Worm (Caenorhabditis elegans) whole organism, young adult: ENCODE measurements around the gene C49F8.3.

Experiments
- B0035.1 ChIP-seq: sonication (generic microtip); optimal IDR thresholded peaks from 2 replicates; lab custom pipeline; 2016; ENCODE audit warnings: missing genetic modification characterization, mild to moderate bottlenecking, missing compliant biosample characterization, missing genotype, missing genetic modification reagents
- B0336.3 ChIP-seq: fragments of 200-800 bp; sonication (Bioruptor generic); IDR thresholded peaks from 2 replicates; pipeline ENCODE4 v1.3.6; 2022; ENCODE audit warnings: missing genetic modification characterization, missing compliant biosample characterization
- F49E8.2 ChIP-seq: sonication (generic microtip); optimal IDR thresholded peaks from 3 replicates; lab custom pipeline; 2017; ENCODE audit warnings: missing genetic modification characterization, mild to moderate bottlenecking, missing compliant biosample characterization, antibody characterized with exemption, moderate library complexity; ENCODE audit not compliant: insufficient read depth
- F55B11.4 ChIP-seq: sonication (generic microtip); optimal IDR thresholded peaks from 2 replicates; lab custom pipeline; 2016; ENCODE audit warnings: missing compliant biosample characterization, missing genetic modification characterization, borderline replicate concordance; ENCODE audit not compliant: insufficient read depth
- K11D2.4 ChIP-seq: fragments of 200-800 bp; sonication (Bioruptor generic); IDR thresholded peaks from 2 replicates; pipeline ENCODE4 v1.3.6; 2022; ENCODE audit warnings: missing genetic modification reagents, missing genetic modification characterization, missing compliant biosample characterization
- T07F8.4 ChIP-seq: sonication (generic microtip); optimal IDR thresholded peaks from 2 replicates; lab custom pipeline; 2016; ENCODE audit warnings: mild to moderate bottlenecking, missing genetic modification characterization, moderate library complexity, missing compliant biosample characterization
- Y53F4B.3 ChIP-seq: fragments of 200-800 bp; sonication (Bioruptor generic); IDR thresholded peaks from 2 replicates; pipeline ENCODE4 v1.3.6; 2022; ENCODE audit warnings: missing genetic modification reagents, missing genetic modification characterization, missing compliant biosample characterization
- Y95B8A.8 ChIP-seq: fragments of 200-800 bp; sonication (Bioruptor generic); IDR thresholded peaks from 2 replicates; pipeline ENCODE4 v1.3.6; 2022; ENCODE audit warnings: missing genetic modification reagents, missing genetic modification characterization, missing compliant biosample characterization
- ZK185.1 ChIP-seq: sonication (generic microtip); optimal IDR thresholded peaks from 2 replicates; lab custom pipeline; 2016; ENCODE audit warnings: mild to moderate bottlenecking, missing genetic modification characterization, missing compliant biosample characterization; ENCODE audit not compliant: poor library complexity, severe bottlenecking
- ama-1 ChIP-seq, 3 experiments: fragments of 150-350 bp in 1 of 3; sonication (generic microtip) in 2 of 3; optimal IDR thresholded peaks; 2 replicates each; lab custom pipeline; 2014 to 2018; ENCODE audit warnings: missing biosample characterization in 2 of 3, missing genetic modification characterization in 2 of 3, missing genetic modification reagents in 2 of 3
- atf-7 ChIP-seq: sonication (generic microtip); optimal IDR thresholded peaks from 2 replicates; lab custom pipeline; 2017; ENCODE audit warnings: mild to moderate bottlenecking, missing genetic modification characterization, missing compliant biosample characterization
- attf-3 ChIP-seq: fragments of 200-800 bp; sonication (Bioruptor generic); conservative IDR thresholded peaks from 2 replicates; pipeline ENCODE4 v1.3.6; 2022; ENCODE audit warnings: missing genetic modification reagents, missing genetic modification characterization, missing compliant biosample characterization
- ceh-27 ChIP-seq: fragments of 200-800 bp; sonication (Bioruptor generic); optimal IDR thresholded peaks from 2 replicates; lab custom pipeline; 2018; ENCODE audit warnings: mild to moderate bottlenecking, missing genetic modification characterization, moderate library complexity, missing compliant biosample characterization
- ceh-40 ChIP-seq: fragments of 200-800 bp; sonication (Bioruptor generic); IDR thresholded peaks from 2 replicates; pipeline ENCODE4 v1.3.6; 2022; ENCODE audit warnings: missing genetic modification characterization, missing compliant biosample characterization
- ceh-79 ChIP-seq: sonication (generic microtip); optimal IDR thresholded peaks from 2 replicates; lab custom pipeline; 2017; ENCODE audit warnings: mild to moderate bottlenecking, missing genetic modification characterization, missing compliant biosample characterization
- chd-7 ChIP-seq: sonication (generic microtip); optimal IDR thresholded peaks from 2 replicates; lab custom pipeline; 2016; ENCODE audit warnings: mild to moderate bottlenecking, missing genetic modification characterization, moderate library complexity, missing compliant biosample characterization
- dpl-1 ChIP-seq: fragments of 150-350 bp; optimal IDR thresholded peaks from 2 replicates; lab custom pipeline; 2014; ENCODE audit warnings: missing biosample characterization, missing genetic modification reagents, missing genetic modification characterization
- egl-18 ChIP-seq: fragments of 200-800 bp; sonication (Bioruptor generic); IDR thresholded peaks from 2 replicates; pipeline ENCODE4 v1.3.6; 2022; ENCODE audit warnings: missing genetic modification reagents, missing genetic modification characterization, missing compliant biosample characterization
- gei-17 ChIP-seq: fragments of 200-800 bp; sonication (Bioruptor generic); optimal IDR thresholded peaks from 2 replicates; lab custom pipeline; 2018; ENCODE audit warnings: mild to moderate bottlenecking, missing genetic modification characterization, missing compliant biosample characterization
- him-1 ChIP-seq: sonication (generic microtip); optimal IDR thresholded peaks from 2 replicates; lab custom pipeline; 2016; ENCODE audit warnings: missing genotype, missing genetic modification reagents, missing genetic modification characterization, missing compliant biosample characterization
- hmg-1.2 ChIP-seq: fragments of 200-800 bp; sonication (Bioruptor generic); IDR thresholded peaks from 2 replicates; pipeline ENCODE4 v1.3.6; 2022; ENCODE audit warnings: missing genetic modification reagents, missing genetic modification characterization, missing compliant biosample characterization
- lin-54 ChIP-seq: fragments of 200-800 bp; sonication (Bioruptor generic); optimal IDR thresholded peaks from 2 replicates; lab custom pipeline; 2018; ENCODE audit warnings: mild to moderate bottlenecking, missing genetic modification characterization, missing compliant biosample characterization
- lsy-27 ChIP-seq: sonication (generic microtip); optimal IDR thresholded peaks from 2 replicates; lab custom pipeline; 2017; ENCODE audit warnings: missing genetic modification characterization, mild to moderate bottlenecking, missing compliant biosample characterization, antibody characterized with exemption, missing genotype, borderline replicate concordance; ENCODE audit not compliant: insufficient read depth
- madf-10 ChIP-seq: sonication (generic microtip); optimal IDR thresholded peaks from 2 replicates; lab custom pipeline; 2016; ENCODE audit warnings: mild to moderate bottlenecking, missing genetic modification characterization, missing compliant biosample characterization
- madf-3 ChIP-seq: fragments of 200-800 bp; sonication (Bioruptor generic); IDR thresholded peaks from 2 replicates; pipeline ENCODE4 v1.3.6; 2022; ENCODE audit warnings: missing genetic modification reagents, missing genetic modification characterization, missing compliant biosample characterization
- mel-28 ChIP-seq: sonication (generic microtip); optimal IDR thresholded peaks from 2 replicates; lab custom pipeline; 2016; ENCODE audit warnings: borderline replicate concordance, mild to moderate bottlenecking, missing genetic modification characterization, missing compliant biosample characterization
- mes-4 ChIP-seq: sonication (generic microtip); optimal IDR thresholded peaks from 2 replicates; lab custom pipeline; 2016; ENCODE audit warnings: missing genotype, missing genetic modification characterization, missing compliant biosample characterization
- mxl-1 ChIP-seq: sonication (generic microtip); optimal IDR thresholded peaks from 2 replicates; lab custom pipeline; 2016; ENCODE audit warnings: missing genetic modification characterization, missing compliant biosample characterization
- nfya-2 ChIP-seq: fragments of 200-800 bp; sonication (Bioruptor generic); IDR thresholded peaks from 2 replicates; pipeline ENCODE4 v1.3.6; 2022; ENCODE audit warnings: missing genetic modification reagents, missing genetic modification characterization, missing compliant biosample characterization
- nhr-120 ChIP-seq: fragments of 200-800 bp; sonication (Bioruptor generic); IDR thresholded peaks from 2 replicates; pipeline ENCODE4 v1.3.6; 2022; ENCODE audit warnings: missing genetic modification characterization, missing compliant biosample characterization
- nhr-80 ChIP-seq: sonication (generic microtip); optimal IDR thresholded peaks from 2 replicates; lab custom pipeline; 2016; ENCODE audit warnings: missing genetic modification characterization, missing compliant biosample characterization
- nhr-90 ChIP-seq: sonication (generic microtip); optimal IDR thresholded peaks from 2 replicates; lab custom pipeline; 2016; ENCODE audit warnings: missing genotype, mild to moderate bottlenecking, missing genetic modification characterization, missing compliant biosample characterization
- rcor-1 ChIP-seq: fragments of 200-800 bp; sonication (Bioruptor generic); IDR thresholded peaks from 2 replicates; pipeline ENCODE4 v1.3.6; 2022; ENCODE audit warnings: missing genetic modification reagents, missing genetic modification characterization, missing compliant biosample characterization
- rec-8 ChIP-seq, 2 experiments: sonication (generic microtip); optimal IDR thresholded peaks; 2 replicates each; lab custom pipeline; 2016; ENCODE audit warnings: mild to moderate bottlenecking in 2 of 2, missing genetic modification characterization in 2 of 2, missing genetic modification reagents in 2 of 2, missing genotype in 2 of 2, missing biosample characterization in 1 of 2, missing compliant biosample characterization in 1 of 2, moderate library complexity in 1 of 2
- snpc-1.3 ChIP-seq: sonication (generic microtip); optimal IDR thresholded peaks from 2 replicates; lab custom pipeline; 2017; ENCODE audit warnings: missing genetic modification characterization, mild to moderate bottlenecking, missing compliant biosample characterization, antibody characterized with exemption, moderate library complexity, missing genotype, missing genetic modification reagents; ENCODE audit not compliant: insufficient read depth
- snpc-3.4 ChIP-seq: sonication (generic microtip); optimal IDR thresholded peaks from 2 replicates; lab custom pipeline; 2017; ENCODE audit warnings: missing genetic modification characterization, mild to moderate bottlenecking, missing compliant biosample characterization, antibody characterized with exemption, moderate library complexity, missing genotype, missing genetic modification reagents
- sptf-2 ChIP-seq: fragments of 200-800 bp; sonication (Bioruptor generic); optimal IDR thresholded peaks from 2 replicates; lab custom pipeline; 2018; ENCODE audit warnings: mild to moderate bottlenecking, missing genetic modification characterization, missing compliant biosample characterization
- tbp1 ChIP-seq: fragments of 200-800 bp; sonication (Bioruptor generic); optimal IDR thresholded peaks from 2 replicates; lab custom pipeline; 2018; ENCODE audit warnings: mild to moderate bottlenecking, missing genetic modification characterization, missing compliant biosample characterization
- xnd-1 ChIP-seq: sonication (generic microtip); optimal IDR thresholded peaks from 2 replicates; lab custom pipeline; 2016; ENCODE audit warnings: missing genotype, missing genetic modification reagents, missing genetic modification characterization, missing compliant biosample characterization
- zfh-2 ChIP-seq: fragments of 200-800 bp; sonication (Bioruptor generic); conservative IDR thresholded peaks from 2 replicates; pipeline ENCODE4 v1.3.6; 2022; ENCODE audit warnings: missing genetic modification reagents, missing genetic modification characterization, missing compliant biosample characterization
- ztf-26 ChIP-seq: sonication (generic microtip); optimal IDR thresholded peaks from 2 replicates; lab custom pipeline; 2017; ENCODE audit warnings: missing genetic modification characterization, missing compliant biosample characterization
- ztf-3 ChIP-seq: fragments of 200-800 bp; sonication (Bioruptor generic); optimal IDR thresholded peaks from 2 replicates; lab custom pipeline; 2018; ENCODE audit warnings: mild to moderate bottlenecking, missing genetic modification characterization, missing compliant biosample characterization
- ztf-6 ChIP-seq: fragments of 200-800 bp; sonication (Bioruptor generic); IDR thresholded peaks from 2 replicates; pipeline ENCODE4 v1.3.6; 2022; ENCODE audit warnings: missing genetic modification reagents, missing genetic modification characterization, missing compliant biosample characterization

C49F8.3 gene

ce11 chrX:13419884-13420339, 32.6 kb upstream of the C49F8.3 start, which contains the start of gene C29F7.3 (continued):
- no peak for TF ChIP-seq ztf-26 (tag; lab: Kevin White, UChicago)

- TF ChIP-seq ZK185.1 (tag; lab: Kevin White, UChicago) (no peak), snpc-1.3 (no peak), F49E8.2 (no peak), sptf-2 (GFP tag; lab: Kevin White, UChicago) (no peak), nhr-120 (no peak), mes-4 (no peak), K11D2.4 (GFP tag; lab: Robert Waterston, UW) (no peak), Y53F4B.3 (GFP tag; lab: Robert Waterston, UW) (no peak), ztf-3 (no peak), ceh-79 (tag; lab: Kevin White, UChicago) (no peak), madf-3 (GFP tag; lab: Robert Waterston, UW) (no peak), lin-54 (GFP tag; lab: Kevin White, UChicago) (no peak), tbp1 (GFP tag; lab: Kevin White, UChicago) (no peak), nfya-2 (no peak), Y95B8A.8 (GFP tag; lab: Robert Waterston, UW) (no peak)
These were observed 30.1 kb upstream of the C49F8.3 start for ce11 chrX:13417479-13417878.

ce11 chrX:13415722-13416121, 28.4 kb upstream of the C49F8.3 start, which contains the start of gene C29F7.2:
TSS of gene C29F7.2 (plus strand) at chrX:13416078.
- TF ChIP-seq nhr-80 (tag; lab: Kevin White, UChicago) (peak; percentile 44), xnd-1 (tag; lab: Kevin White, UChicago) (no peak), tbp1 (GFP tag; lab: Kevin White, UChicago) (peak; percentile 31)

- peak; percentile 49 for TF ChIP-seq snpc-3.4 (tag; lab: Kevin White, UChicago)
- no peak for TF ChIP-seq mel-28 (tag; lab: Kevin White, UChicago)
- TF ChIP-seq him-1 (tag; lab: Kevin White, UChicago): peak; percentile 85
- no peak for TF ChIP-seq egl-18
- peak; percentile 33 for TF ChIP-seq mxl-1
- TF ChIP-seq attf-3 (GFP tag; lab: Robert Waterston, UW): no peak
- TF ChIP-seq chd-7: peak; percentile 55
- 0 out of 2 replicates have a peak, but pooled peaks have one; percentile 61 for TF ChIP-seq ceh-40 (GFP tag; lab: Robert Waterston, UW)
- no peak for TF ChIP-seq ztf-6 (GFP tag; lab: Robert Waterston, UW)
- no peak for TF ChIP-seq gei-17 (GFP tag; lab: Kevin White, UChicago)
- no peak for TF ChIP-seq ztf-3
- no peak for TF ChIP-seq K11D2.4 (GFP tag; lab: Robert Waterston, UW)
- no peak for TF ChIP-seq ceh-27 (GFP tag; lab: Kevin White, UChicago)
- no peak for TF ChIP-seq ama-1 (optimal IDR thresholded peaks at IDR 0.05; lab: Kevin White, UChicago)
- TF ChIP-seq ama-1 (GFP tag; optimal IDR thresholded peaks at IDR 0.05; lab: Kevin White, UChicago): peak in 1 of 2 experiments; percentile 58
- no peak for TF ChIP-seq B0336.3 (GFP tag; lab: Robert Waterston, UW)
- no peak for TF ChIP-seq F55B11.4
- peak; percentile 78 for TF ChIP-seq nhr-90 (tag; lab: Kevin White, UChicago)
- TF ChIP-seq B0035.1 (tag; lab: Kevin White, UChicago): no peak
- no peak for TF ChIP-seq atf-7 (tag; lab: Kevin White, UChicago)
- no peak for TF ChIP-seq lsy-27
- peak; percentile 55 for TF ChIP-seq hmg-1.2 (GFP tag; lab: Robert Waterston, UW)
- TF ChIP-seq rec-8 (tag; optimal IDR thresholded peaks at IDR 0.05; lab: Kevin White, UChicago): peak; percentile 26 to 48
- TF ChIP-seq zfh-2 (GFP tag; lab: Robert Waterston, UW): no peak
- TF ChIP-seq rcor-1 (GFP tag; lab: Robert Waterston, UW): peak; percentile 36; the same call in 1 of the 2 replicates
- peak; percentile 12 for TF ChIP-seq T07F8.4
- TF ChIP-seq dpl-1: no peak
- TF ChIP-seq madf-10: peak; percentile 44
These were observed 27.6 kb upstream of the C49F8.3 start for ce11 chrX:13414974-13415373.
